Worm (Caenorhabditis elegans) whole organism, young adult: ENCODE results near the gene glit-1.

Experiments used
- F22D6.2 ChIP-seq: sonication (generic microtip); optimal IDR thresholded peaks from 2 replicates; lab custom pipeline; 2016; ENCODE audit warnings: mild to moderate bottlenecking, missing genetic modification characterization, missing compliant biosample characterization
- F33H1.4 ChIP-seq: fragments of 200-800 bp; sonication (Bioruptor generic); IDR thresholded peaks from 2 replicates; pipeline ENCODE4 v1.3.6; 2022; ENCODE audit warnings: missing genetic modification reagents, missing genetic modification characterization, missing compliant biosample characterization
- F55B11.4 ChIP-seq: sonication (generic microtip); optimal IDR thresholded peaks from 2 replicates; lab custom pipeline; 2016; ENCODE audit warnings: missing compliant biosample characterization, missing genetic modification characterization, borderline replicate concordance; ENCODE audit not compliant: insufficient read depth
- Y67H2A.10 ChIP-seq: fragments of 200-800 bp; sonication (Bioruptor generic); conservative IDR thresholded peaks from 2 replicates; pipeline ENCODE4 v1.3.6; 2022; ENCODE audit warnings: missing genetic modification reagents, missing genetic modification characterization, missing compliant biosample characterization
- Y79H2A.3 ChIP-seq: fragments of 200-800 bp; sonication (Bioruptor generic); conservative IDR thresholded peaks from 2 replicates; pipeline ENCODE4 v1.3.6; 2022; ENCODE audit warnings: missing genetic modification reagents, missing genetic modification characterization, missing compliant biosample characterization
- bed-1 ChIP-seq: fragments of 200-800 bp; sonication (Bioruptor generic); IDR thresholded peaks from 2 replicates; pipeline ENCODE4 v1.3.6; 2022; ENCODE audit warnings: missing genetic modification reagents, missing genetic modification characterization, missing compliant biosample characterization
- let-607 ChIP-seq, 2 experiments: fragments of 200-800 bp in 1 of 2; sonication (Bioruptor generic) in 1 of 2; sonication (generic microtip) in 1 of 2; optimal IDR thresholded peaks; 2 replicates each; lab custom pipeline; 2016 to 2018; ENCODE audit warnings: mild to moderate bottlenecking in 2 of 2, missing compliant biosample characterization in 2 of 2, missing genetic modification characterization in 2 of 2, moderate library complexity in 2 of 2, missing genotype in 1 of 2
- lin-35 ChIP-seq, 3 experiments: fragments of 150-350 bp in 2 of 3; sonication (generic microtip) in 1 of 3; optimal IDR thresholded peaks; 2 replicates each; lab custom pipeline; 2014 to 2018; ENCODE audit warnings: missing biosample characterization in 3 of 3, missing genetic modification characterization in 3 of 3, missing genetic modification reagents in 3 of 3
- mes-4 ChIP-seq: sonication (generic microtip); optimal IDR thresholded peaks from 2 replicates; lab custom pipeline; 2016; ENCODE audit warnings: missing genotype, missing genetic modification characterization, missing compliant biosample characterization
- nhr-27 ChIP-seq: fragments of 200-800 bp; sonication (Bioruptor generic); optimal IDR thresholded peaks from 2 replicates; lab custom pipeline; 2018; ENCODE audit warnings: mild to moderate bottlenecking, missing genetic modification characterization, moderate library complexity, missing compliant biosample characterization
- pha-4 ChIP-seq: fragments of 150-350 bp; sonication (generic microtip); optimal IDR thresholded peaks from 2 replicates; lab custom pipeline; 2014; ENCODE audit warnings: missing biosample characterization, missing genetic modification reagents, missing genetic modification characterization
- sea-2 ChIP-seq: fragments of 200-800 bp; sonication (Bioruptor generic); IDR thresholded peaks from 2 replicates; pipeline ENCODE4 v1.3.6; 2022; ENCODE audit warnings: missing genetic modification characterization, missing compliant biosample characterization
- snpc-4 ChIP-seq, 5 experiments: fragments of 150-350 bp in 1 of 5; sonication (generic microtip) in 4 of 5; optimal IDR thresholded peaks; 2 replicates each; lab custom pipeline; 2014 to 2018; ENCODE audit warnings: missing genetic modification characterization in 5 of 5, missing biosample characterization in 3 of 5, antibody characterized with exemption in 2 of 5, mild to moderate bottlenecking in 2 of 5, missing compliant biosample characterization in 2 of 5, missing genotype in 2 of 5, moderate library complexity in 2 of 5, missing genetic modification reagents in 1 of 5
- ztf-25 ChIP-seq: fragments of 200-800 bp; sonication (Bioruptor generic); IDR thresholded peaks from 2 replicates; pipeline ENCODE4 v1.3.6; 2022; ENCODE audit warnings: missing genetic modification reagents, missing genetic modification characterization, missing compliant biosample characterization

ce11 chrX:4749080-4749479, 37.0 kb downstream of the glit-1 start, which contains the start of gene lon-2:
- TF ChIP-seq F33H1.4 (no peak), nhr-27 (tag; lab: Kevin White, UChicago) (no peak), Y79H2A.3 (GFP tag; lab: Robert Waterston, UW) (no peak), lin-35 (GFP tag; optimal IDR thresholded peaks at IDR 0.05; lab: Kevin White, UChicago) (no peak), F22D6.2 (tag; lab: Kevin White, UChicago) (no peak), pha-4 (tag; lab: Kevin White, UChicago) (no peak), ztf-25 (no peak), let-607 (tag; optimal IDR thresholded peaks at IDR 0.05; lab: Kevin White, UChicago) (no peak), F55B11.4 (no peak), snpc-4 (GFP tag; optimal IDR thresholded peaks at IDR 0.05; lab: Kevin White, UChicago) (no peak), snpc-4 (tag; optimal IDR thresholded peaks at IDR 0.05; lab: Kevin White, UChicago) (no peak), Y67H2A.10 (GFP tag; lab: Robert Waterston, UW) (no peak), sea-2 (GFP tag; lab: Robert Waterston, UW) (no peak), bed-1 (GFP tag; lab: Robert Waterston, UW) (no peak), mes-4 (tag; lab: Kevin White, UChicago) (no peak)
